Worm (Caenorhabditis elegans) whole organism, midembryonic: ENCODE results near the gene ZK632.9.

Source experiments
- T22C8.4 ChIP-seq: fragments of 200-800 bp; sonication (Bioruptor generic); IDR thresholded peaks from 2 replicates; pipeline ENCODE4 v1.3.6; 2022; ENCODE audit warnings: missing genetic modification characterization, missing compliant biosample characterization
- cog-1 ChIP-seq: sonication (generic microtip); optimal IDR thresholded peaks from 2 replicates; lab custom pipeline; 2016; ENCODE audit warnings: missing genetic modification characterization, missing compliant biosample characterization
- flt-1 ChIP-seq: fragments of 200-800 bp; sonication (Bioruptor generic); IDR thresholded peaks from 2 replicates; pipeline ENCODE4 v1.3.6; 2022; ENCODE audit warnings: missing genetic modification characterization, missing compliant biosample characterization

DNA sequence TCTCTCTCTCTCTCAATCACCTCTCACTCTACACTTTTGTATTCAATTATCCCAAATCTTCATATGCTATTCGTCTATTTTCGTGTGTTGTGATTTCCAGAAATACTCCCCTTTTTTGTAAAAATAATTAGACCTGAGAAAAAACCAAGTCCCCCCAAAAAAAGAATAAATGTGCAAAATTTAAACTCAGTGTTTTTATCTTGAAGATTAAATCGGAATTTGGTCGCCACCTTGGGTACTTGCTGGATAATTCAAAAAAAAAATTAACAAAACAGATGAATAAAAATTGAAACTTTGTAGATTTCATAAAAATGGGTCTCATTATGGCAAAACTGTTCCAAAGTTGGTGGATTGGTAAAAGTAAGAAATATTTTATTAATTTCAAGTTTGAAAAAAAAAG lies 2.3 kb downstream of the ZK632.9 start, which contains the start of gene arl-5:
- TF ChIP-seq T22C8.4 (GFP tag; lab: Robert Waterston, UW) (no peak), cog-1 (tag; lab: Kevin White, UChicago) (no peak), flt-1 (GFP tag; lab: Robert Waterston, UW) (no peak)
